Fruit fly (Drosophila melanogaster) whole organism, embryonic: ENCODE data around the gene OtopLb.

Source experiments
- Ada2b ChIP-seq: fragments of 200-800 bp; sonication (Bioruptor generic); IDR thresholded peaks from 2 replicates; pipeline ENCODE4 v1.3.6; 2022; ENCODE audit warnings: missing biosample characterization, missing genetic modification characterization
- BEAF-32 ChIP-seq: fragments of 200-800 bp; sonication (Bioruptor generic); optimal IDR thresholded peaks from 3 replicates; lab custom pipeline; 2017; ENCODE audit warnings: missing biosample characterization, missing genetic modification characterization, mild to moderate bottlenecking, moderate library complexity, missing genetic modification reagents
- Blimp-1 ChIP-seq: fragments of 200-800 bp; sonication (Bioruptor generic); optimal IDR thresholded peaks from 3 replicates; lab custom pipeline; 2018; ENCODE audit warnings: missing biosample characterization, missing genetic modification characterization, mild to moderate bottlenecking, moderate library complexity, missing genetic modification reagents
- CG10147 ChIP-seq: fragments of 200-800 bp; sonication (Bioruptor generic); optimal IDR thresholded peaks from 2 replicates; lab custom pipeline; 2019; ENCODE audit warnings: missing biosample characterization, mild to moderate bottlenecking, missing genetic modification characterization, moderate library complexity
- CG1024 ChIP-seq: fragments of 200-800 bp; sonication (Bioruptor generic); IDR thresholded peaks from 2 replicates; pipeline ENCODE4 v1.3.6; 2022; ENCODE audit warnings: missing biosample characterization, missing genetic modification characterization
- CG10321 ChIP-seq: fragments of 200-800 bp; sonication (Bioruptor generic); IDR thresholded peaks from 2 replicates; pipeline ENCODE4 v1.3.6; 2022; ENCODE audit warnings: missing biosample characterization, missing genetic modification characterization
- CG10543 ChIP-seq: fragments of 200-800 bp; sonication (Bioruptor generic); optimal IDR thresholded peaks from 3 replicates; lab custom pipeline; 2017; ENCODE audit warnings: missing biosample characterization, mild to moderate bottlenecking, missing genetic modification characterization, moderate library complexity
- CG12942 ChIP-seq: fragments of 200-800 bp; sonication (Bioruptor generic); optimal IDR thresholded peaks from 3 replicates; lab custom pipeline; 2016; ENCODE audit warnings: missing biosample characterization, missing genetic modification characterization
- CG14710 ChIP-seq: fragments of 200-800 bp; sonication (Bioruptor generic); optimal IDR thresholded peaks from 3 replicates; lab custom pipeline; 2019; ENCODE audit warnings: missing biosample characterization, mild to moderate bottlenecking, missing genetic modification characterization, moderate library complexity
- CG15514 ChIP-seq: fragments of 200-800 bp; sonication (Bioruptor generic); optimal IDR thresholded peaks from 3 replicates; lab custom pipeline; 2017; ENCODE audit warnings: missing biosample characterization, missing genetic modification characterization, mild to moderate bottlenecking, moderate library complexity, missing genetic modification reagents
- CG1603 ChIP-seq: fragments of 200-800 bp; sonication (Bioruptor generic); optimal IDR thresholded peaks from 2 replicates; lab custom pipeline; 2019; ENCODE audit warnings: missing biosample characterization, mild to moderate bottlenecking, missing genetic modification characterization, moderate library complexity
- CG16813 ChIP-seq: fragments of 200-800 bp; sonication (Bioruptor generic); IDR thresholded peaks from 3 replicates; pipeline ENCODE4 v1.3.6; 2022; ENCODE audit warnings: missing biosample characterization, missing genetic modification characterization; ENCODE audit not compliant: partially characterized antibody
- CG16863 ChIP-seq: fragments of 200-800 bp; sonication (Bioruptor generic); optimal IDR thresholded peaks from 3 replicates; lab custom pipeline; 2016; ENCODE audit warnings: missing biosample characterization, missing genetic modification characterization
- CG17802 ChIP-seq: fragments of 200-800 bp; sonication (Bioruptor generic); optimal IDR thresholded peaks from 2 replicates; lab custom pipeline; 2018; ENCODE audit warnings: missing biosample characterization, mild to moderate bottlenecking, missing genetic modification characterization, moderate library complexity
- CG1792 ChIP-seq: fragments of 200-800 bp; sonication (Bioruptor generic); optimal IDR thresholded peaks from 2 replicates; lab custom pipeline; 2016; ENCODE audit warnings: missing biosample characterization, missing genetic modification characterization
- CG30020 ChIP-seq: fragments of 200-800 bp; optimal IDR thresholded peaks from 2 replicates; lab custom pipeline; 2019; ENCODE audit warnings: missing biosample characterization, mild to moderate bottlenecking, missing genetic modification characterization, moderate library complexity
- CG4820 ChIP-seq: fragments of 200-800 bp; sonication (Bioruptor generic); optimal IDR thresholded peaks from 3 replicates; lab custom pipeline; 2016; ENCODE audit warnings: missing biosample characterization, missing genetic modification characterization
- CG6791 ChIP-seq: fragments of 200-800 bp; sonication (Bioruptor generic); IDR thresholded peaks from 3 replicates; pipeline ENCODE4 v1.3.6; 2022; ENCODE audit warnings: missing biosample characterization, missing genetic modification characterization; ENCODE audit not compliant: partially characterized antibody
- CG7963 ChIP-seq: fragments of 200-800 bp; sonication (Bioruptor generic); IDR thresholded peaks from 3 replicates; pipeline ENCODE4 v1.3.6; 2022; ENCODE audit warnings: missing biosample characterization, missing genetic modification characterization; ENCODE audit not compliant: partially characterized antibody
- CG9727 ChIP-seq: fragments of 200-800 bp; sonication (Bioruptor generic); optimal IDR thresholded peaks from 3 replicates; lab custom pipeline; 2017; ENCODE audit warnings: missing biosample characterization, mild to moderate bottlenecking, missing genetic modification characterization
- CTCF ChIP-seq: fragments of 200-800 bp; sonication (Bioruptor generic); optimal IDR thresholded peaks from 2 replicates; lab custom pipeline; 2017; ENCODE audit warnings: missing biosample characterization, mild to moderate bottlenecking, missing genetic modification characterization, moderate library complexity
- Camta ChIP-seq: fragments of 200-800 bp; sonication (Bioruptor generic); optimal IDR thresholded peaks from 2 replicates; lab custom pipeline; 2016; ENCODE audit warnings: missing biosample characterization, missing genetic modification characterization
- Dfd ChIP-seq, 2 experiments: fragments of >200 bp; optimal IDR thresholded peaks; 2 replicates each; lab custom pipeline; 2017; ENCODE audit warnings: missing biosample characterization in 2 of 2, missing genetic modification characterization in 2 of 2
- Doc3 ChIP-seq: fragments of 200-800 bp; sonication (Bioruptor generic); IDR thresholded peaks from 3 replicates; pipeline ENCODE4 v1.3.6; 2022; ENCODE audit warnings: missing biosample characterization, missing genetic modification characterization; ENCODE audit not compliant: partially characterized antibody
- Dp ChIP-seq: fragments of 200-800 bp; sonication (Bioruptor generic); optimal IDR thresholded peaks from 2 replicates; lab custom pipeline; 2018; ENCODE audit warnings: missing biosample characterization, mild to moderate bottlenecking, missing genetic modification characterization, moderate library complexity
- E2f2 ChIP-seq: fragments of 200-800 bp; sonication (Bioruptor generic); IDR thresholded peaks from 2 replicates; pipeline ENCODE4 v1.3.6; 2022; ENCODE audit warnings: missing biosample characterization, missing genetic modification characterization
- Ets97D ChIP-seq: fragments of 200-800 bp; sonication (Bioruptor generic); optimal IDR thresholded peaks from 3 replicates; lab custom pipeline; 2016; ENCODE audit warnings: missing biosample characterization, missing genetic modification characterization
- HLH4C ChIP-seq: fragments of 200-800 bp; sonication (Bioruptor generic); IDR thresholded peaks from 3 replicates; pipeline ENCODE4 v1.3.6; 2022; ENCODE audit warnings: missing biosample characterization, missing genetic modification characterization; ENCODE audit not compliant: partially characterized antibody
- HmgZ ChIP-seq: fragments of 200-800 bp; sonication (Bioruptor generic); optimal IDR thresholded peaks from 2 replicates; lab custom pipeline; 2018; ENCODE audit warnings: missing biosample characterization, mild to moderate bottlenecking, missing genetic modification characterization
- Lhr ChIP-seq: fragments of 200-800 bp; sonication (Bioruptor generic); optimal IDR thresholded peaks from 3 replicates; lab custom pipeline; 2017; ENCODE audit warnings: mild to moderate bottlenecking, missing biosample characterization, missing genetic modification reagents, missing genetic modification characterization
- Med ChIP-seq: fragments of 200-800 bp; sonication (Bioruptor generic); peaks from one replicate; lab custom pipeline; 2016; ENCODE audit warnings: missing biosample characterization, missing genetic modification characterization, mild to moderate bottlenecking, inconsistent platforms, moderate library complexity
- Mrtf ChIP-seq: fragments of 200-800 bp; sonication (Bioruptor generic); IDR thresholded peaks from 3 replicates; pipeline ENCODE4 v1.3.6; 2022; ENCODE audit warnings: missing biosample characterization, missing genetic modification characterization
- Scr ChIP-seq: fragments of 200-800 bp; sonication (Bioruptor generic); IDR thresholded peaks from 2 replicates; pipeline ENCODE4 v1.3.6; 2022; ENCODE audit warnings: missing biosample characterization, missing genetic modification characterization; ENCODE audit not compliant: partially characterized antibody
- Sry-δ ChIP-seq: fragments of 200-800 bp; sonication (Bioruptor generic); optimal IDR thresholded peaks from 2 replicates; lab custom pipeline; 2016; ENCODE audit warnings: missing biosample characterization, missing genetic modification characterization
- Usf ChIP-seq: fragments of 200-800 bp; sonication (Bioruptor generic); optimal IDR thresholded peaks from 2 replicates; lab custom pipeline; 2017; ENCODE audit warnings: missing genotype, missing biosample characterization, missing genetic modification characterization
- bbx ChIP-seq: fragments of 200-800 bp; sonication (Bioruptor generic); IDR thresholded peaks from 2 replicates; pipeline ENCODE4 v1.3.6; 2022; ENCODE audit warnings: missing biosample characterization, missing genetic modification characterization; ENCODE audit not compliant: partially characterized antibody
- chif ChIP-seq, 2 experiments: fragments of 200-800 bp; sonication (Bioruptor generic); optimal IDR thresholded peaks; 3 replicates each; lab custom pipeline; 2016; ENCODE audit warnings: missing biosample characterization in 2 of 2, missing genetic modification characterization in 2 of 2
- crol ChIP-seq: fragments of 200-800 bp; sonication (Bioruptor generic); IDR thresholded peaks from 2 replicates; pipeline ENCODE4 v1.3.6; 2022; ENCODE audit warnings: missing biosample characterization, missing genetic modification characterization
- gcm2 ChIP-seq: fragments of 200-800 bp; sonication (Bioruptor generic); optimal IDR thresholded peaks from 2 replicates; lab custom pipeline; 2016; ENCODE audit warnings: missing biosample characterization, missing genetic modification characterization
- gfzf ChIP-seq: fragments of 200-800 bp; sonication (Bioruptor generic); optimal IDR thresholded peaks from 2 replicates; lab custom pipeline; 2016; ENCODE audit warnings: missing biosample characterization, mild to moderate bottlenecking, missing genetic modification characterization, moderate library complexity
- inv ChIP-seq: fragments of 200-800 bp; sonication (Bioruptor generic); IDR thresholded peaks from 2 replicates; pipeline ENCODE4 v1.3.6; 2022; ENCODE audit warnings: missing biosample characterization, missing genetic modification characterization; ENCODE audit not compliant: partially characterized antibody
- knrl ChIP-seq: fragments of 200-800 bp; sonication (Bioruptor generic); IDR thresholded peaks from 3 replicates; pipeline ENCODE4 v1.3.6; 2022; ENCODE audit warnings: missing biosample characterization, missing genetic modification characterization; ENCODE audit not compliant: partially characterized antibody
- lilli ChIP-seq: fragments of 200-800 bp; sonication (Bioruptor generic); optimal IDR thresholded peaks from 3 replicates; lab custom pipeline; 2016; ENCODE audit warnings: missing biosample characterization, missing genetic modification characterization
- mld ChIP-seq: fragments of 200-800 bp; sonication (Bioruptor generic); IDR thresholded peaks from 3 replicates; pipeline ENCODE4 v1.3.6; 2022; ENCODE audit warnings: missing biosample characterization, missing genetic modification characterization; ENCODE audit not compliant: partially characterized antibody
- pzg ChIP-seq: fragments of 200-800 bp; sonication (Bioruptor generic); optimal IDR thresholded peaks from 3 replicates; lab custom pipeline; 2018; ENCODE audit warnings: missing biosample characterization, mild to moderate bottlenecking, missing genetic modification characterization, moderate library complexity
- sim ChIP-seq: fragments of 200-800 bp; sonication (Bioruptor generic); IDR thresholded peaks from 2 replicates; pipeline ENCODE4 v1.3.6; 2022; ENCODE audit warnings: missing biosample characterization, missing genetic modification characterization
- slp2 ChIP-seq: fragments of 200-800 bp; sonication (Bioruptor generic); optimal IDR thresholded peaks from 2 replicates; lab custom pipeline; 2016; ENCODE audit warnings: missing biosample characterization, missing genetic modification characterization
- tna ChIP-seq: fragments of 200-800 bp; sonication (Bioruptor generic); IDR thresholded peaks from 2 replicates; pipeline ENCODE4 v1.3.6; 2022; ENCODE audit warnings: missing biosample characterization, missing genetic modification characterization; ENCODE audit not compliant: partially characterized antibody
- vnd ChIP-seq: fragments of 200-800 bp; sonication (Bioruptor generic); IDR thresholded peaks from 3 replicates; pipeline ENCODE4 v1.3.6; 2022; ENCODE audit warnings: missing biosample characterization, missing genetic modification characterization; ENCODE audit not compliant: partially characterized antibody

Gene OtopLb

dm6 chr2L:3319731-3320295, 39.5 kb upstream of the OtopLb start, which contains the start of the genes Fign and CG8837 (continued):
- TF ChIP-seq HLH4C (GFP tag; lab: Robert Waterston, UW) (peak; percentile 98), crol (no peak), CG12942 (GFP tag; lab: Kevin White, UChicago) (no peak), CG7963 (peak; percentile 96), Ada2b (no peak), Dp (GFP tag; lab: Kevin White, UChicago) (peak; percentile 94), CG4820 (no peak), Med (GFP tag; lab: Kevin White, UChicago) (peak; percentile 52), Blimp-1 (GFP tag; lab: Kevin White, UChicago) (peak; percentile 94), CG9727 (GFP tag; lab: Kevin White, UChicago) (no peak), CG16813 (GFP tag; lab: Robert Waterston, UW) (peak; percentile 88), inv (peak; percentile 63; the same call in 1 of the 2 replicates), CG10321 (GFP tag; lab: Robert Waterston, UW) (no peak), CG1603 (tag; lab: Kevin White, UChicago) (peak; percentile 71), CG30020 (tag; lab: Kevin White, UChicago) (peak; percentile 71), Mrtf (GFP tag; lab: Robert Waterston, UW) (no peak), CG15514 (peak; percentile 28), Doc3 (GFP tag; lab: Robert Waterston, UW) (peak; percentile 70; the same call in 2 of the 3 replicates), CG1792 (no peak), mld (peak; percentile 92), chif (GFP tag; optimal IDR thresholded peaks at IDR 0.05; lab: Kevin White, UChicago) (no peak), CTCF (GFP tag; lab: Kevin White, UChicago) (no peak), HmgZ (peak; percentile 44), BEAF-32 (GFP tag; lab: Kevin White, UChicago) (peak; percentile 50), tna (GFP tag; lab: Robert Waterston, UW) (peak; percentile 94), Scr (peak; percentile 74), slp2 (no peak), Dfd (GFP tag; optimal IDR thresholded peaks at IDR 0.05; lab: Kevin White, UChicago) (peak in 1 of 2 experiments; percentile 41), CG6791 (GFP tag; lab: Robert Waterston, UW) (peak; percentile 94), Sry-δ (GFP tag; lab: Kevin White, UChicago) (peak; percentile 65), pzg (GFP tag; lab: Kevin White, UChicago) (peak; percentile 73), bbx (GFP tag; lab: Robert Waterston, UW) (peak; percentile 87), CG16863 (GFP tag; lab: Kevin White, UChicago) (no peak), CG1024 (0 out of 2 replicates have a peak, but pooled peaks have one; percentile 25), E2f2 (peak; percentile 96), Usf (GFP tag; lab: Kevin White, UChicago) (no peak), Lhr (GFP tag; lab: Kevin White, UChicago) (peak; percentile 42), vnd (GFP tag; lab: Robert Waterston, UW) (peak; percentile 90), CG17802 (tag; lab: Kevin White, UChicago) (peak; percentile 42), gcm2 (GFP tag; lab: Kevin White, UChicago) (no peak), CG14710 (peak; percentile 66), lilli (GFP tag; lab: Kevin White, UChicago) (no peak), CG10147 (GFP tag; lab: Kevin White, UChicago) (no peak), Ets97D (GFP tag; lab: Kevin White, UChicago) (peak; percentile 43), sim (GFP tag; lab: Robert Waterston, UW) (no peak), CG10543 (peak; percentile 3), Camta (GFP tag; lab: Kevin White, UChicago) (no peak), gfzf (GFP tag; lab: Kevin White, UChicago) (peak; percentile 40), knrl (GFP tag; lab: Robert Waterston, UW) (peak; percentile 61)
